Fruit fly (Drosophila melanogaster) whole organism, prepupa: ENCODE data around the gene CG1785.

Source experiments
- Blimp-1 ChIP-seq: fragments of 200-800 bp; sonication (Bioruptor generic); optimal IDR thresholded peaks from 3 replicates; lab custom pipeline; 2017; ENCODE audit warnings: missing biosample characterization, missing genetic modification characterization, mild to moderate bottlenecking, moderate library complexity, missing genetic modification reagents
- CG11762 ChIP-seq: fragments of 200-800 bp; sonication (Bioruptor generic); optimal IDR thresholded peaks from 3 replicates; lab custom pipeline; 2016; ENCODE audit warnings: missing biosample characterization, missing genetic modification characterization; ENCODE audit not compliant: insufficient read depth
- CG11902 ChIP-seq: fragments of 200-800 bp; sonication (Bioruptor generic); optimal IDR thresholded peaks from 3 replicates; lab custom pipeline; 2016; ENCODE audit warnings: missing biosample characterization, missing genetic modification characterization
- CG1621 ChIP-seq: fragments of 200-800 bp; sonication (Bioruptor generic); optimal IDR thresholded peaks from 3 replicates; lab custom pipeline; 2018; ENCODE audit warnings: missing biosample characterization, mild to moderate bottlenecking, missing genetic modification characterization
- CG16779 ChIP-seq: fragments of 200-800 bp; sonication (Bioruptor generic); optimal IDR thresholded peaks from 3 replicates; lab custom pipeline; 2017; ENCODE audit warnings: missing biosample characterization, mild to moderate bottlenecking, missing genetic modification characterization
- CG31627 ChIP-seq: fragments of 200-800 bp; sonication (Bioruptor generic); optimal IDR thresholded peaks from 3 replicates; lab custom pipeline; 2016; ENCODE audit warnings: missing biosample characterization, missing genetic modification characterization
- CG34406 ChIP-seq: fragments of 200-800 bp; sonication (Bioruptor generic); optimal IDR thresholded peaks from 3 replicates; lab custom pipeline; 2016; ENCODE audit warnings: missing biosample characterization, missing genetic modification characterization
- CG3919 ChIP-seq: fragments of 200-800 bp; sonication (Bioruptor generic); optimal IDR thresholded peaks from 3 replicates; lab custom pipeline; 2016; ENCODE audit warnings: missing biosample characterization, missing genetic modification characterization
- CG4318 ChIP-seq: fragments of 200-800 bp; sonication (Bioruptor generic); optimal IDR thresholded peaks from 3 replicates; lab custom pipeline; 2017; ENCODE audit warnings: missing biosample characterization, mild to moderate bottlenecking, missing genetic modification characterization
- CG6163 ChIP-seq: fragments of 200-800 bp; sonication (Bioruptor generic); IDR thresholded peaks from 3 replicates; pipeline ENCODE4 v1.3.6; 2022; ENCODE audit warnings: missing biosample characterization, missing genetic modification characterization
- CG6792 ChIP-seq: fragments of 200-800 bp; sonication (Bioruptor generic); optimal IDR thresholded peaks from 3 replicates; lab custom pipeline; 2016; ENCODE audit warnings: missing biosample characterization, missing genetic modification characterization
- CG6808 ChIP-seq: fragments of 200-800 bp; sonication (Bioruptor generic); optimal IDR thresholded peaks from 3 replicates; lab custom pipeline; 2017; ENCODE audit warnings: missing biosample characterization, missing genetic modification characterization, mild to moderate bottlenecking, moderate library complexity, missing genetic modification reagents
- CG6854 ChIP-seq: fragments of 200-800 bp; sonication (Bioruptor generic); optimal IDR thresholded peaks from 2 replicates; lab custom pipeline; 2017; ENCODE audit warnings: missing biosample characterization, mild to moderate bottlenecking, missing genetic modification characterization
- CG7368 ChIP-seq: fragments of 200-800 bp; sonication (Bioruptor generic); optimal IDR thresholded peaks from 3 replicates; lab custom pipeline; 2016; ENCODE audit warnings: missing biosample characterization, missing genetic modification characterization
- CG8119 ChIP-seq: fragments of 200-800 bp; sonication (Bioruptor generic); IDR thresholded peaks from 3 replicates; pipeline ENCODE4 v1.3.6; 2022; ENCODE audit warnings: missing biosample characterization, missing genetic modification characterization
- CG8319 ChIP-seq: fragments of 200-800 bp; sonication (Bioruptor generic); optimal IDR thresholded peaks from 3 replicates; lab custom pipeline; 2016; ENCODE audit warnings: missing biosample characterization, missing genetic modification characterization
- CG8632 ChIP-seq: fragments of 200-800 bp; sonication (Bioruptor generic); optimal IDR thresholded peaks from 3 replicates; lab custom pipeline; 2016; ENCODE audit warnings: missing biosample characterization, missing genetic modification characterization
- CG9139 ChIP-seq: fragments of 200-800 bp; sonication (Bioruptor generic); optimal IDR thresholded peaks from 3 replicates; lab custom pipeline; 2017; ENCODE audit warnings: missing biosample characterization, mild to moderate bottlenecking, missing genetic modification characterization
- Eip75B ChIP-seq: fragments of 200-800 bp; sonication (Bioruptor generic); optimal IDR thresholded peaks from 3 replicates; lab custom pipeline; 2016; ENCODE audit warnings: missing biosample characterization, missing genetic modification characterization
- Ets21C ChIP-seq: fragments of 200-800 bp; sonication (Bioruptor generic); optimal IDR thresholded peaks from 3 replicates; lab custom pipeline; 2016; ENCODE audit warnings: missing biosample characterization, missing genetic modification characterization
- Ets96B ChIP-seq: fragments of 200-800 bp; optimal IDR thresholded peaks from 2 replicates; lab custom pipeline; 2019; ENCODE audit warnings: missing biosample characterization, mild to moderate bottlenecking, missing genetic modification characterization, moderate library complexity
- Hr38 ChIP-seq: sonication (Bioruptor generic); optimal IDR thresholded peaks from 2 replicates; lab custom pipeline; 2016; ENCODE audit warnings: missing biosample characterization, missing genetic modification characterization
- Hr39 ChIP-seq: fragments of 200-800 bp; sonication (Bioruptor generic); optimal IDR thresholded peaks from 2 replicates; lab custom pipeline; 2016; ENCODE audit warnings: missing biosample characterization, missing genetic modification characterization
- Met ChIP-seq: fragments of 200-800 bp; sonication (Bioruptor generic); optimal IDR thresholded peaks from 3 replicates; lab custom pipeline; 2016; ENCODE audit warnings: missing biosample characterization, missing genetic modification characterization
- OdsH ChIP-seq: fragments of 200-800 bp; sonication (Bioruptor generic); optimal IDR thresholded peaks from 3 replicates; lab custom pipeline; 2016; ENCODE audit warnings: missing biosample characterization, missing genetic modification characterization
- Smox ChIP-seq: fragments of 200-800 bp; sonication (Bioruptor generic); optimal IDR thresholded peaks from 3 replicates; lab custom pipeline; 2016; ENCODE audit warnings: missing biosample characterization, missing genetic modification characterization
- Sox102F ChIP-seq: fragments of 200-800 bp; sonication (Bioruptor generic); optimal IDR thresholded peaks from 2 replicates; lab custom pipeline; 2016; ENCODE audit warnings: missing biosample characterization, mild to moderate bottlenecking, missing genetic modification characterization
- Sox14 ChIP-seq: fragments of 200-800 bp; sonication (Bioruptor generic); optimal IDR thresholded peaks from 3 replicates; lab custom pipeline; 2016; ENCODE audit warnings: missing biosample characterization, missing genetic modification characterization
- Sox15 ChIP-seq: fragments of 200-800 bp; sonication (Bioruptor generic); optimal IDR thresholded peaks from 3 replicates; lab custom pipeline; 2016; ENCODE audit warnings: missing biosample characterization, missing genetic modification characterization
- acj6 ChIP-seq: fragments of 200-800 bp; sonication (Bioruptor generic); optimal IDR thresholded peaks from 3 replicates; lab custom pipeline; 2016; ENCODE audit warnings: missing biosample characterization, missing genetic modification characterization
- cyc ChIP-seq: fragments of 200-800 bp; sonication (Bioruptor generic); optimal IDR thresholded peaks from 3 replicates; lab custom pipeline; 2016; ENCODE audit warnings: missing biosample characterization, missing genetic modification characterization
- dsx ChIP-seq: fragments of 200-800 bp; optimal IDR thresholded peaks from 3 replicates; lab custom pipeline; 2019; ENCODE audit warnings: missing biosample characterization, mild to moderate bottlenecking, missing genetic modification characterization, moderate library complexity; ENCODE audit not compliant: poor library complexity, severe bottlenecking
- esn ChIP-seq: fragments of 200-800 bp; sonication (Bioruptor generic); optimal IDR thresholded peaks from 2 replicates; lab custom pipeline; 2016; ENCODE audit warnings: missing biosample characterization, mild to moderate bottlenecking, missing genetic modification characterization, moderate library complexity
- fd59A ChIP-seq: fragments of 200-800 bp; sonication (Bioruptor generic); optimal IDR thresholded peaks from 2 replicates; lab custom pipeline; 2017; ENCODE audit warnings: missing biosample characterization, mild to moderate bottlenecking, missing genetic modification characterization, missing genetic modification reagents
- fd85E ChIP-seq: fragments of 200-800 bp; sonication (Bioruptor generic); optimal IDR thresholded peaks from 3 replicates; lab custom pipeline; 2016; ENCODE audit warnings: missing biosample characterization, missing genetic modification characterization
- lz ChIP-seq: fragments of 200-800 bp; sonication (Bioruptor generic); optimal IDR thresholded peaks from 3 replicates; lab custom pipeline; 2016; ENCODE audit warnings: missing biosample characterization, missing genetic modification characterization
- pdm3 ChIP-seq: fragments of 200-800 bp; sonication (Bioruptor generic); optimal IDR thresholded peaks from 3 replicates; lab custom pipeline; 2016; ENCODE audit warnings: missing biosample characterization, missing genetic modification characterization
- salr ChIP-seq, 2 experiments: fragments of 200-800 bp; sonication (Bioruptor generic); optimal IDR thresholded peaks; 3 replicates each; lab custom pipeline; 2016 to 2018; ENCODE audit warnings: missing biosample characterization in 2 of 2, missing genetic modification characterization in 2 of 2, mild to moderate bottlenecking in 1 of 2
- spab ChIP-seq: fragments of 200-800 bp; sonication (Bioruptor generic); optimal IDR thresholded peaks from 2 replicates; lab custom pipeline; 2017; ENCODE audit warnings: missing biosample characterization, mild to moderate bottlenecking, missing genetic modification characterization, missing genetic modification reagents
- ss ChIP-seq, 2 experiments: fragments of 200-800 bp; sonication (Bioruptor generic); optimal IDR thresholded peaks; 2 replicates in 1 of 2; 3 replicates in 1 of 2; lab custom pipeline; 2017 to 2018; ENCODE audit warnings: mild to moderate bottlenecking in 2 of 2, missing biosample characterization in 2 of 2, missing genetic modification characterization in 2 of 2, moderate library complexity in 1 of 2
- svp ChIP-seq: fragments of 200-800 bp; sonication (Bioruptor generic); peaks from one replicate; lab custom pipeline; 2016; ENCODE audit warnings: missing biosample characterization, missing genetic modification characterization
- vri ChIP-seq: fragments of 200-800 bp; sonication (Bioruptor generic); optimal IDR thresholded peaks from 3 replicates; lab custom pipeline; 2016; ENCODE audit warnings: missing biosample characterization, mild to moderate bottlenecking, missing genetic modification characterization

The CG1785 gene

DNA sequence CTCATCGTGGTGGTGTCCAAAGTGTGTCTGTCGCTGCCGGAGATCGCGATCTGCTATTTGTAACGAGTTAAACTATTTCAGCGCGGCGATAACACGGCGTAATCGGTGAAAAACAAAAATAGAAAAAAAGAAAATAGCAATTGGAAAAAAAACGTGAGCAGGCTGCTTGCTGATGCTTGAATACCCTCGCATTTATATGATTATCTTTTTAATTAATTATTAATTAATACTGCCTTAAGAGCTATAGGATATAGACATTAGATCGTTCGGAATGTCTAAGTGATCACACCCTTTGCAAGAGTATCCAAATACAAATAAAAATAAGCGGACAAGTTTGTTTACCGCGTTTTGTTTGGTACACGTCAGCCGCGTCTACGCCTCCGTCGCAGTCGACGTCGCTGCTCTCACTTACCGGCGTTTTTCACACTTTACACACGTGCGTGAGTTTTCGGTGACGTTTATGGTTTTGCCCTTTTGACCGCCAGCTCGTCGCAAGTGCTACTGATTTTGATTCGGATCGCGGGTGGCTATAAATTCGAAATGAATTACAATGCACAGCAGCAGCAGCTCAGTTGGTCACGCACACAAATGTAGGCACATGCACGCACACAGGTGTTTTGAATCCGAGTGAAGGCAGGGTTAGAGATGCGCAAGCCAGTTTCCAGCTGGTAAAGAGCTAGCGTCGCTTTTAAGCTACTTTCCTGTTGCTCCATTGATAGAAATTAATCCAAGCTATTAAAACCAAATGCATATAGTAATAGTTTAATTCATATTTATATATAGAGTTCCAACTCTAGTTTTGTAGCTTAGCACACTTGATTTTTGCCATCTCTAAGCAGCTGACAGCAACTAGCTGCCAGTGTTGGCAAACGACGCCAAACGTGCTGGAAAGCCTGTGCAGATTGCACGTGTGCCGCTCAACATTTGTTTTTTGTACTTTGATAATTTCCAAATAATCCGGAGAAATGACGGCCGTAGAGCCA is at the start of gene CG1785, which contains the start of gene CG2004 (continued):
- TF ChIP-seq Sox102F (GFP tag; lab: Kevin White, UChicago) (peak; percentile 90), CG8632 (peak; percentile 79), Hr38 (GFP tag; lab: Kevin White, UChicago) (no peak), pdm3 (GFP tag; lab: Kevin White, UChicago) (peak; percentile 90), OdsH (GFP tag; lab: Kevin White, UChicago) (peak; percentile 91), Smox (peak; percentile 89), CG31627 (GFP tag; lab: Kevin White, UChicago) (peak; percentile 91), ss (GFP tag; optimal IDR thresholded peaks at IDR 0.05; lab: Kevin White, UChicago) (peak; percentile 40 to 41), spab (GFP tag; lab: Kevin White, UChicago) (peak; percentile 60), Hr39 (GFP tag; lab: Kevin White, UChicago) (peak; percentile 90), Ets21C (peak; percentile 84)

- no peak for TF ChIP-seq CG7368 (GFP tag; lab: Kevin White, UChicago)
- TF ChIP-seq fd85E, result no peak
- TF ChIP-seq Sox15 (GFP tag; lab: Kevin White, UChicago), result no peak
- TF ChIP-seq Sox102F (GFP tag; lab: Kevin White, UChicago), result no peak
- no peak for TF ChIP-seq Blimp-1 (GFP tag; lab: Kevin White, UChicago)
- no peak for TF ChIP-seq CG16779 (tag; lab: Kevin White, UChicago)
These were observed 49.0 kb upstream of the CG1785 start for dm6 chrX:8665576-8666297.

DNA sequence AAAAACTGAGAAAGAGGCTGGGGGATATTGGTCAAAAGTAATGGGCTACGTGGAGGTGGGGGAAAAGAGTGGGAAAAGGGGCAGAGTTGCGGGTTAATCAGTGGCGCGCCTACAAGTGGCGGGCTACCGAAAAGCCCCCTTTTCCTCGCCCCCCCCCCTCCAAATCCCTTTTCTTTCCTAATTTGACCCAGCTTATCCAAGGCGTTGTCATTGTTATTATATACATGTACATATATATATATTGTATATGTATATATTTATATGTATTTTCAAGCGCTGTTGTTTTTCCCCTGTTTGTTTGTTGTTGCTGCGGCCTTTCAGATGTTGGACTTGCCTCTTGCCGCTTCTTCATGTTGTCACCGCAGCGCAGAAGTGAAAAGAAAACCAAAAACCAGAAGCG is 47.7 kb upstream of the CG1785 start:
- no peak for TF ChIP-seq Ets96B (tag; lab: Kevin White, UChicago)
- no peak for TF ChIP-seq CG6854
- TF ChIP-seq salr (GFP tag; optimal IDR thresholded peaks at IDR 0.05; lab: Kevin White, UChicago), result no peak
- TF ChIP-seq CG6808 (GFP tag; lab: Kevin White, UChicago), result no peak
- no peak for TF ChIP-seq CG11762
- TF ChIP-seq CG8319 (GFP tag; lab: Kevin White, UChicago), result no peak
- no peak for TF ChIP-seq Hr39 (GFP tag; lab: Kevin White, UChicago)
- no peak for TF ChIP-seq Smox
- TF ChIP-seq dsx (GFP tag; lab: Kevin White, UChicago), result no peak
- no peak for TF ChIP-seq CG7368 (GFP tag; lab: Kevin White, UChicago)
- TF ChIP-seq fd85E, result no peak
- TF ChIP-seq CG9139 (GFP tag; lab: Kevin White, UChicago), result no peak

DNA sequence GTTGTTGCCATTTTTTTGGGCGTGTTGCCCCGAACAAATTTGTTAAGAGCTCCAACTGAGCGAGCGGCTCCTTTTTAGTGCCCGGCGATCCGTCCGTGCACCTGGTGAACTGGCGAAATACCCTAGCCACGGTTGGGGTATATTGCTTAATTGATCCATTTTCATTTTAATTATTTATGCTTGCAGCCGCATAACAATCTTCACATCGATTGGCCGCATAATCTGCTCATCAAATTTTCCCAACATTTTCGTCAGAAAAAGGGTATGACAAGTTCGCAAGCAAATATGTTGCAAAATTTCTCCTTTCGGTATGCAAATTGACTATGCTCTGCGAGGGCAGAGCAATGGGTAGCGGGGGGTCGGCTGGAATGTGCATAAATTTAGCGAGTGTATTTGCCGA is 47.0 kb upstream of the CG1785 start:
- TF ChIP-seq CG8119 (no peak), CG1621 (tag; lab: Kevin White, UChicago) (no peak), CG3919 (peak; percentile 3), Smox (peak; percentile 56), CG8319 (GFP tag; lab: Kevin White, UChicago) (no peak), fd59A (GFP tag; lab: Kevin White, UChicago) (no peak), svp (peak; percentile 87), vri (GFP tag; lab: Kevin White, UChicago) (peak; percentile 42), Sox102F (GFP tag; lab: Kevin White, UChicago) (peak; percentile 69), CG6163 (GFP tag; lab: Robert Waterston, UW) (0 out of 3 replicates have a peak, but pooled peaks have one; percentile 22), CG34406 (GFP tag; lab: Kevin White, UChicago) (no peak), CG8632 (no peak), Met (GFP tag; lab: Kevin White, UChicago) (peak; percentile 58), Eip75B (peak; percentile 3), CG6792 (GFP tag; lab: Kevin White, UChicago) (peak; percentile 21), esn (GFP tag; lab: Kevin White, UChicago) (peak; percentile 57), salr (GFP tag; optimal IDR thresholded peaks at IDR 0.05; lab: Kevin White, UChicago) (no peak), CG11902 (GFP tag; lab: Kevin White, UChicago) (no peak), Sox14 (GFP tag; lab: Kevin White, UChicago) (peak; percentile 34), CG4318 (no peak), cyc (GFP tag; lab: Kevin White, UChicago) (peak; percentile 56), lz (GFP tag; lab: Kevin White, UChicago) (peak; percentile 64), Sox15 (GFP tag; lab: Kevin White, UChicago) (no peak), acj6 (GFP tag; lab: Kevin White, UChicago) (peak; percentile 25)
